Worm (Caenorhabditis elegans): ENCODE data around the gene epg-6.

epg-6 gene

DNA sequence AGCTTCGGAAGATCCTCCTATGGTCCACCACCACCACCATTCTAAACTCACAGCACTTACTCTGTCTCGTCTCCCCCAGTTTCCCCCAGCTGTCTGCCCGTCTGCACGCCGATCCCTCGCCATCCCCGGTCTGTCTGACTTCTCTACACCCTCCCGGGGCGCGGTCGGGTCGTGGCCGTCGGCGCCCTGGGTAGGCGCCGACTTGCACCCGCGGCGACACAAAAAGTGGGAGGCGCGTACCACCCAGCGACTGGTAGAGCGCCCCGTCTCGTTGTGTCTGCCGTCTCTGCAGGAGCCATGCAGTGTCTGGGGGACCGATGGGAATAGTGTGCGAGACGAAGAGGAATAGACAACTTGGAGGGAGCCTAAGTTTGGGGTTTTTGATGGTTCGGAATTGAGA lies 34.0 kb upstream of the epg-6 start (continued):
- TF ChIP-seq mdl-1 (tag; optimal IDR thresholded peaks at IDR 0.05) (peak; percentile 84), ztf-11 (tag; optimal IDR thresholded peaks at IDR 0.05) (no peak), ama-1 (optimal IDR thresholded peaks at IDR 0.05) (peak; percentile 74), pha-4 (tag; optimal IDR thresholded peaks at IDR 0.05) (peak; percentile 89), nhr-237 (tag; optimal IDR thresholded peaks at IDR 0.05) (no peak), lin-15B (tag; optimal IDR thresholded peaks at IDR 0.05) (peak; percentile 62)

DNA sequence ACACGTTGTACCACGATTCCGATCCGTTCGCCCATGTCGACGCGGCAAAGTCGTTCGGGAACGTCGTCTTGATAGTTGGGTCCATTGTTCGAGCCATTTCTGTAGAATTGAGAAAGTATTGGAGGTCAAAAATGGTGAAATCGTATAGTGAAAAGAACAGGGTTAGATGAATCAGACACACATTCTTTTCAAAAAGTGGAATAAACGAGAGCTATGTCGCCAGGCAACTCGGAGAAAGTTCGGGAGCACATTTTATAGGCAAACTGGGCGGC lies 33.4 kb upstream of the epg-6 start, which contains the start of gene Y39A1A.9:
Y39A1A.9 (minus strand) TSS at position 99 of the 272 bp plus-strand sequence.
- TF ChIP-seq ceh-82 (tag; optimal IDR thresholded peaks at IDR 0.05), result no peak

DNA sequence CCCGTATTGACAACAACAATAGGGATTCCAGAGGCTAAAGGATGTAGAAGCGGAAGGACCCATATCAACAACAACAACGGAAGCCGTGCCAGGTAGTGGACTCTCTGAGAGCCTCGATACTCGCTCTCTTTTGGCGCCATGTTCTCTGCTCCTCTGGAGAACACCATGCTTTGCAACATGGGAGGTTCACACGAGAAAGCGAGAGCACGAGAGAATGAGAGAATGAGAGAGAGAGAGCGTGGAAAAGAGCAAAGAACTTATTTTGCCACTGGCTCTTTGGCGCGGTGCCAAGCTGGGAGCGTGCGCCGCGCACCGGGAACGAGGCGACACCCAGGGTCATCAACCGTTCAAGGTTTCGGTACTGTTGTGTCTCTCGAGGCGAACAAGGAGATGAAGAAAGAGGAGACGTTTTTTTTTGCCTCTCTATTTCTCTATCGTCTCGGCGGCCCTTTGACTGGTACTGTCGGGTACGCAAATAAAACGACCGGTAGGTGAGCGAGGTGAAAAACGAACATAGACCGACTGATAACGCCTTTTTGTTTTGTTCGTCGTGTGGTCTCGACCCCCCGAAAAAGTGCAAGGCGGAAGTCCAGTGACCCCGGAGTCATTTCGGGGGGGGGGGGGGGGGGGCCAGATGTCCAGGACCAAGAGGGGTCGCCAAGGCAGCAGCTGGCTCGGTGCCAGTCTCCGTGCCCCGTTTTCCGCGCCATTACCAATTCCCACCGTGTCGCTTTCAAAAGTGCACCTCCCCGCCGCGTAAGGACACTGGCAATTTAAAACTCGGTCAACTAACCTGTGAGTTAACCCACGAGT lies 32.8 kb upstream of the epg-6 start, which contains the start of gene Y39A1A.10:
Y39A1A.10 (plus strand) TSS at position 139 of the 813 bp plus-strand sequence.
- no peak for TF ChIP-seq lsy-12 (tag; optimal IDR thresholded peaks at IDR 0.05)
- no peak for TF ChIP-seq eor-1 (tag; optimal IDR thresholded peaks at IDR 0.05)
- peak; percentile 27 for TF ChIP-seq nfya-1 (tag; optimal IDR thresholded peaks at IDR 0.05; ENCODE audit: insufficient read depth)
- TF ChIP-seq snpc-4 (tag; optimal IDR thresholded peaks at IDR 0.05), result no peak
- no peak for TF ChIP-seq nhr-43 (tag; optimal IDR thresholded peaks at IDR 0.05; ENCODE audit: poor library complexity, severe bottlenecking)
- TF ChIP-seq mdl-1 (tag; optimal IDR thresholded peaks at IDR 0.05), result no peak
- TF ChIP-seq nhr-25 (tag; optimal IDR thresholded peaks at IDR 0.05), result peak; percentile 83
- no peak for TF ChIP-seq mml-1 (tag; optimal IDR thresholded peaks at IDR 0.05)
- TF ChIP-seq fkh-10 (GFP tag; optimal IDR thresholded peaks at IDR 0.05), result no peak
- no peak for TF ChIP-seq ceh-82 (tag; optimal IDR thresholded peaks at IDR 0.05)
- TF ChIP-seq nhr-237 (tag; optimal IDR thresholded peaks at IDR 0.05), result no peak
- TF ChIP-seq daf-12 (tag; optimal IDR thresholded peaks at IDR 0.05), result no peak
- TF ChIP-seq nhr-28 (tag; optimal IDR thresholded peaks at IDR 0.05), result no peak
- no peak for TF ChIP-seq egl-5 (tag; optimal IDR thresholded peaks at IDR 0.05)
- no peak for TF ChIP-seq fos-1 (tag; optimal IDR thresholded peaks at IDR 0.05)
- no peak for TF ChIP-seq nhr-76 (tag; optimal IDR thresholded peaks at IDR 0.05)
- TF ChIP-seq nhr-67 (tag; optimal IDR thresholded peaks at IDR 0.05), result no peak
- no peak for TF ChIP-seq ama-1 (optimal IDR thresholded peaks at IDR 0.05)
- TF ChIP-seq ztf-4 (tag; optimal IDR thresholded peaks at IDR 0.05), result no peak
- TF ChIP-seq ceh-16 (tag; optimal IDR thresholded peaks at IDR 0.05), result no peak
- TF ChIP-seq egl-27 (tag; optimal IDR thresholded peaks at IDR 0.05), result no peak
- TF ChIP-seq R02D3.7 (tag; optimal IDR thresholded peaks at IDR 0.05), result no peak
- peak; percentile 24 for TF ChIP-seq elt-2 (tag; optimal IDR thresholded peaks at IDR 0.05)
- TF ChIP-seq sea-2 (GFP tag; optimal IDR thresholded peaks at IDR 0.05), result no peak
- no peak for TF ChIP-seq nhr-12 (tag; optimal IDR thresholded peaks at IDR 0.05)
- peak; percentile 37 for TF ChIP-seq lin-39 (tag; optimal IDR thresholded peaks at IDR 0.05)
- no peak for TF ChIP-seq elt-3 (tag; optimal IDR thresholded peaks at IDR 0.05)
- TF ChIP-seq elt-1 (tag; optimal IDR thresholded peaks at IDR 0.05), result no peak
- TF ChIP-seq unc-62 (GFP tag; optimal IDR thresholded peaks at IDR 0.05), result no peak
- no peak for TF ChIP-seq skn-1 (tag; optimal IDR thresholded peaks at IDR 0.05)
- TF ChIP-seq unc-39 (tag; optimal IDR thresholded peaks at IDR 0.05), result no peak
- TF ChIP-seq ztf-11 (tag; optimal IDR thresholded peaks at IDR 0.05), result no peak
- no peak for TF ChIP-seq nhr-77 (tag; optimal IDR thresholded peaks at IDR 0.05)
- no peak for TF ChIP-seq ceh-9 (tag; optimal IDR thresholded peaks at IDR 0.05)
- TF ChIP-seq fkh-2 (tag; optimal IDR thresholded peaks at IDR 0.05), result no peak
- peak; percentile 21 for TF ChIP-seq ceh-28 (tag; optimal IDR thresholded peaks at IDR 0.05)
- TF ChIP-seq aly-2 (tag; optimal IDR thresholded peaks at IDR 0.05), result no peak
- no peak for TF ChIP-seq lin-15B (tag; optimal IDR thresholded peaks at IDR 0.05)
- TF ChIP-seq tbx-2 (tag; optimal IDR thresholded peaks at IDR 0.05), result peak; percentile 39
- peak; percentile 68 for TF ChIP-seq nhr-23 (tag; optimal IDR thresholded peaks at IDR 0.05)
- peak; percentile 81 for TF ChIP-seq pha-4 (tag; optimal IDR thresholded peaks at IDR 0.05)
- TF ChIP-seq ZK546.5 (tag; optimal IDR thresholded peaks at IDR 0.05), result no peak
- TF ChIP-seq jun-1 (tag; optimal IDR thresholded peaks at IDR 0.05), result peak; percentile 33
- no peak for TF ChIP-seq pqm-1 (tag; optimal IDR thresholded peaks at IDR 0.05)
- TF ChIP-seq nhr-11 (tag; optimal IDR thresholded peaks at IDR 0.05), result peak; percentile 24
- TF ChIP-seq hmg-11 (tag; optimal IDR thresholded peaks at IDR 0.05), result peak; percentile 31
- TF ChIP-seq zag-1 (tag; optimal IDR thresholded peaks at IDR 0.05), result no peak
